Worm (Caenorhabditis elegans) whole organism, L2 larva: Measurements from ENCODE around the gene ssr-2.

ENCODE experiments used
- C34F6.9 ChIP-seq: fragments of 150-350 bp; optimal IDR thresholded peaks from 2 replicates; lab custom pipeline; 2014; ENCODE audit warnings: missing biosample characterization, missing genetic modification characterization
- F13H6.1 ChIP-seq: sonication (generic microtip); optimal IDR thresholded peaks from 2 replicates; lab custom pipeline; 2016; ENCODE audit warnings: missing genetic modification characterization, missing compliant biosample characterization
- Y55F3AM.14 ChIP-seq: fragments of 200-800 bp; sonication (Bioruptor generic); optimal IDR thresholded peaks from 2 replicates; lab custom pipeline; 2018; ENCODE audit warnings: mild to moderate bottlenecking, missing genetic modification characterization, missing compliant biosample characterization
- ZK546.5 ChIP-seq: sonication (generic microtip); optimal IDR thresholded peaks from 2 replicates; lab custom pipeline; 2017; ENCODE audit warnings: missing biosample characterization, missing genetic modification characterization
- alr-1 ChIP-seq: fragments of 150-350 bp; optimal IDR thresholded peaks from 2 replicates; lab custom pipeline; 2014; ENCODE audit warnings: missing biosample characterization, missing genetic modification characterization
- aly-2 ChIP-seq: fragments of 150-350 bp; optimal IDR thresholded peaks from 2 replicates; lab custom pipeline; 2014; ENCODE audit warnings: missing biosample characterization, missing genetic modification characterization
- blmp-1 ChIP-seq: sonication (generic microtip); optimal IDR thresholded peaks from 2 replicates; lab custom pipeline; 2017; ENCODE audit warnings: missing genetic modification characterization, mild to moderate bottlenecking, missing compliant biosample characterization, antibody characterized with exemption, moderate library complexity; ENCODE audit not compliant: insufficient read depth
- ceh-16 ChIP-seq: fragments of 150-350 bp; optimal IDR thresholded peaks from 2 replicates; lab custom pipeline; 2014; ENCODE audit warnings: missing biosample characterization, missing genetic modification characterization
- crh-2 ChIP-seq: sonication (generic microtip); optimal IDR thresholded peaks from 2 replicates; lab custom pipeline; 2017; ENCODE audit warnings: missing biosample characterization, missing genetic modification characterization
- dmd-4 ChIP-seq: sonication (generic microtip); optimal IDR thresholded peaks from 2 replicates; lab custom pipeline; 2017; ENCODE audit warnings: missing biosample characterization, missing genetic modification characterization
- egl-27 ChIP-seq: sonication (generic microtip); optimal IDR thresholded peaks from 3 replicates; lab custom pipeline; 2017; ENCODE audit warnings: missing biosample characterization, missing genetic modification reagents, missing genetic modification characterization
- elt-1 ChIP-seq: fragments of 150-350 bp; optimal IDR thresholded peaks from 2 replicates; lab custom pipeline; 2014; ENCODE audit warnings: missing biosample characterization, missing genetic modification characterization
- elt-3 ChIP-seq: sonication (generic microtip); optimal IDR thresholded peaks from 2 replicates; lab custom pipeline; 2017; ENCODE audit warnings: missing biosample characterization, missing genetic modification characterization
- fos-1 ChIP-seq: fragments of 150-350 bp; optimal IDR thresholded peaks from 2 replicates; lab custom pipeline; 2014; ENCODE audit warnings: missing biosample characterization, missing genetic modification characterization
- gmeb-1 ChIP-seq: fragments of 150-350 bp; optimal IDR thresholded peaks from 2 replicates; lab custom pipeline; 2014; ENCODE audit warnings: missing biosample characterization, missing genetic modification characterization
- lin-11 ChIP-seq: fragments of 150-350 bp; sonication (generic microtip); optimal IDR thresholded peaks from 2 replicates; lab custom pipeline; 2014; ENCODE audit warnings: missing biosample characterization, missing genetic modification characterization, inconsistent platforms, mixed read lengths
- lin-39 ChIP-seq: fragments of 150-350 bp; optimal IDR thresholded peaks from 2 replicates; lab custom pipeline; 2014; ENCODE audit warnings: missing biosample characterization, missing genetic modification reagents, missing genetic modification characterization
- mab-5 ChIP-seq: fragments of 150-350 bp; optimal IDR thresholded peaks from 2 replicates; lab custom pipeline; 2014; ENCODE audit warnings: missing biosample characterization, missing genetic modification characterization
- nhr-21 ChIP-seq: fragments of 150-350 bp; optimal IDR thresholded peaks from 2 replicates; lab custom pipeline; 2014; ENCODE audit warnings: missing biosample characterization, missing genetic modification characterization
- nhr-25 ChIP-seq: fragments of 150-350 bp; sonication (generic microtip); optimal IDR thresholded peaks from 3 replicates; lab custom pipeline; 2014; ENCODE audit warnings: missing biosample characterization, missing genetic modification characterization
- nhr-6 ChIP-seq: fragments of 150-350 bp; optimal IDR thresholded peaks from 2 replicates; lab custom pipeline; 2014; ENCODE audit warnings: missing biosample characterization, missing genetic modification characterization
- sem-4 ChIP-seq: fragments of 150-350 bp; optimal IDR thresholded peaks from 2 replicates; lab custom pipeline; 2014; ENCODE audit warnings: missing biosample characterization, missing genetic modification reagents, missing genetic modification characterization
- skn-1 ChIP-seq: sonication (generic microtip); optimal IDR thresholded peaks from 2 replicates; lab custom pipeline; 2017; ENCODE audit warnings: missing biosample characterization, missing genetic modification characterization
- sma-3 ChIP-seq: sonication (generic microtip); optimal IDR thresholded peaks from 2 replicates; lab custom pipeline; 2016; ENCODE audit warnings: missing genetic modification reagents, missing genetic modification characterization, missing compliant biosample characterization
- sma-9 ChIP-seq, 2 experiments: fragments of 150-350 bp in 1 of 2; sonication (generic microtip) in 1 of 2; optimal IDR thresholded peaks; 2 replicates each; lab custom pipeline; 2014 to 2016; ENCODE audit warnings: missing genetic modification characterization in 2 of 2, mild to moderate bottlenecking in 1 of 2, missing biosample characterization in 1 of 2, missing compliant biosample characterization in 1 of 2, missing genetic modification reagents in 1 of 2, moderate library complexity in 1 of 2
- snpc-4 ChIP-seq: fragments of 150-350 bp; optimal IDR thresholded peaks from 2 replicates; lab custom pipeline; 2014; ENCODE audit warnings: missing biosample characterization, missing genetic modification characterization
- unc-55 ChIP-seq: fragments of 150-350 bp; sonication (generic microtip); optimal IDR thresholded peaks from 3 replicates; lab custom pipeline; 2014; ENCODE audit warnings: missing biosample characterization, missing genetic modification reagents, missing genetic modification characterization
- unc-62 ChIP-seq: fragments of 150-350 bp; optimal IDR thresholded peaks from 2 replicates; lab custom pipeline; 2014; ENCODE audit warnings: missing biosample characterization, missing genetic modification reagents, missing genetic modification characterization
- ztf-11 ChIP-seq: sonication (generic microtip); optimal IDR thresholded peaks from 2 replicates; lab custom pipeline; 2017; ENCODE audit warnings: missing biosample characterization, missing genetic modification characterization
- ztf-4 ChIP-seq: fragments of 150-350 bp; optimal IDR thresholded peaks from 2 replicates; lab custom pipeline; 2014; ENCODE audit warnings: missing biosample characterization, missing genetic modification characterization

Gene ssr-2

DNA sequence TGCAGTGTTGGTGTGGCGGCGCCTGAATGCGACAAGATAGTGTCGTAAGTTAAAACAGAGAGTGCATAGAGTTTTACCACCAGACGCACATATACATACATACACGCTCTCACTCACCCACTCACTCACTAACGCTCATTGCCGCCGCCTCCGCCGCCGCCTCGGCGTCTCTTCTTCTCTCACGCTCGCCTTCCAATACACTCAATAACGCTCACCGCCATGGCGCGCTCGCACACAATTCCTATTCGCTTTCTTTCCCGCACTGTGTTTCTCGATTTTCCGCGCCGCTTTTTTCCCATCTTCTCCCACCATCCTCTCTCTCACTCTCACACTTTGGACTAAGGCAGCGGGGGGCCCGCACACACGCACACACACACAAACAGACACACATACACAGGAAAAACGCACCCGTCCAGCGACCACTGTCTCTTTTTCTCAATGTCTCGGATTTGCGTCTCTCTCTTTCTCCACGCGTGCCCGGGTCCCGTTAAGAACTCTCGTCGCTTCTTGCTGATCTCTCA, 24.9 kb upstream of the ssr-2 start, which contains the start of gene kin-29 (continued):
- TF ChIP-seq sma-3, result peak; percentile 83
- peak; percentile 36 for TF ChIP-seq snpc-4 (tag; lab: Kevin White, UChicago)
- peak; percentile 28 for TF ChIP-seq ceh-16
- TF ChIP-seq ztf-4 (tag; lab: Kevin White, UChicago), result peak; percentile 26
- TF ChIP-seq elt-1 (tag; lab: Kevin White, UChicago), result no peak
- TF ChIP-seq nhr-25, result peak; percentile 70
- peak; percentile 97 for TF ChIP-seq F13H6.1 (tag; lab: Kevin White, UChicago)
- peak; percentile 67 for TF ChIP-seq mab-5 (tag; lab: Kevin White, UChicago)
- peak; percentile 63 for TF ChIP-seq egl-27 (tag; lab: Kevin White, UChicago)
- no peak for TF ChIP-seq skn-1
- TF ChIP-seq nhr-6 (tag; lab: Kevin White, UChicago), result peak; percentile 65
- TF ChIP-seq ztf-11 (tag; lab: Kevin White, UChicago), result no peak
- no peak for TF ChIP-seq aly-2 (tag; lab: Kevin White, UChicago)
- TF ChIP-seq unc-62 (GFP tag; lab: Kevin White, UChicago), result no peak
- TF ChIP-seq crh-2, result peak; percentile 75
- peak; percentile 87 for TF ChIP-seq unc-55
- TF ChIP-seq gmeb-1 (tag; lab: Kevin White, UChicago), result peak; percentile 48
- TF ChIP-seq ZK546.5 (tag; lab: Kevin White, UChicago), result no peak

DNA sequence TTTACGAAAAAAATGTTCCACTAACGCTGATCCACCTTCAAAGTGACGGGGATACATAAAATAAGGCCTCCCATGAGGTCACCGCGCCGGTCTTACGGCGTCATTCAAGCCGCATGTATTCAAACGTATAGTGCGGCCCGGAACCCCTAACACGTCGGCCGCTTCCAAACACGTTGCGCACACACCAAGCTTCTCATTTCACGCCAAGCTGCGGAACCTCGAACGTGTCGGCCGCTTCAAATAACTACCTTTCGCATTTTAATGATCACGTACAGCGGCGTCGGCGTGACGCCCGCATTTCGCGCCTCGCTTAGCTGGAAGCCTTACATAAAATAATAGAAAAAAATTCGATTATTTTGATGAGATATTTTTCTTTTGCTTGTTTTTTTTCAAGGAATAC, 16.0 kb upstream of the ssr-2 start:
- TF ChIP-seq ceh-16 (no peak), snpc-4 (tag; lab: Kevin White, UChicago) (peak; percentile 72)
- TF ChIP-seq, all 48 proteins: peak for 1

DNA sequence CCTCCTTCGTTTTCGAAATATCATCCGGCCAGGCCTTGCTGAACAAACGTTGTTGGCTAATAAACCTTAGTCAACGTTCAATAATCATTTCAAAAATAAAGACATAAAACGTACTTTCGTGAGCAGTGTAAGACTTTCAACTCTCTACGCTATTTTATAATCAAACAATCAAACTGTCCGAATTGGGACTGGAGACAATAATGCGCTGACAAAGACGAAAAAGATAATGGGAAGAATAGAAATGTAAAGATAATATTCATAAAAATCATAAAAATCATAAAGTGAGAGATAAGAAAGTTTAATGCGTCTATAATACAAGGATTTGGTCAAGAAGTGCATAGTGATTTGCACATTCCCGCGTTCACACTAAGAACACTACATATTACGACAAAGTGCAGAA, 14.2 kb upstream of the ssr-2 start:
- no peak for TF ChIP-seq mab-5 (tag; lab: Kevin White, UChicago)
- no peak for TF ChIP-seq skn-1
- no peak for TF ChIP-seq blmp-1 (tag; lab: Kevin White, UChicago)
- no peak for TF ChIP-seq snpc-4 (tag; lab: Kevin White, UChicago)
- peak; percentile 69 for TF ChIP-seq fos-1
- TF ChIP-seq F13H6.1 (tag; lab: Kevin White, UChicago), result peak; percentile 47
- no peak for TF ChIP-seq elt-3 (tag; lab: Kevin White, UChicago)
- TF ChIP-seq elt-1 (tag; lab: Kevin White, UChicago), result no peak
- TF ChIP-seq Y55F3AM.14 (GFP tag; lab: Kevin White, UChicago), result no peak
- no peak for TF ChIP-seq lin-39 (tag; lab: Kevin White, UChicago)
- no peak for TF ChIP-seq aly-2 (tag; lab: Kevin White, UChicago)
- TF ChIP-seq nhr-6 (tag; lab: Kevin White, UChicago), result no peak
- TF ChIP-seq sem-4 (tag; lab: Kevin White, UChicago), result no peak
- TF ChIP-seq alr-1 (tag; lab: Kevin White, UChicago), result no peak

ce11 chrX:2840287-2840686, 12.7 kb upstream of the ssr-2 start, which contains the start of gene Y71H10B.1:
Gene Y71H10B.1, minus strand, starts transcription at chrX:2840292.
- TF ChIP-seq dmd-4 (tag; lab: Kevin White, UChicago), result no peak
- TF ChIP-seq nhr-25, result peak; percentile 7
- peak; percentile 21 for TF ChIP-seq C34F6.9
- TF ChIP-seq lin-11 (tag; lab: Kevin White, UChicago), result no peak
- TF ChIP-seq ztf-4 (tag; lab: Kevin White, UChicago), result no peak
- TF ChIP-seq alr-1 (tag; lab: Kevin White, UChicago), result no peak

DNA sequence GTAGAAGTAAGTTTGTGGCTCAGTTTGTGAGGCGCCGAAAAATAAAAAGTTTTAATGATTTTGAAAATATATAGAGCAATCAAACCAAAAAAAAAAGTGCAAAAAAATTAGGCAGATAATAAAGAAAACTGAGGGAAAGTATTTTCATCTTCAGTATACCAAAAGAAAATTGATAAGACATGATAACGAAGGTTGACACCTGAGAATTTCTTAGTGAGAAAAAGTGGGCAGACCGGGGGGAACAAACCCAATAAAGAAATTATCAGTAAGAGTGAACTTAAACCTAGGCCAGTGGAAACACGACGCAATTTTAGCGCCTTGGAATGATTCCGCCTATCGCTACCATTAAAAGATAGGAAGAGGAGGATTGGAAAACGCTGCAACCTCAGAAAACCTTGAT, 11.1 kb upstream of the ssr-2 start:
- TF ChIP-seq sma-9 (GFP tag; optimal IDR thresholded peaks at IDR 0.05; lab: Kevin White, UChicago) (peak; percentile 23), sma-9 (tag; optimal IDR thresholded peaks at IDR 0.05; lab: Kevin White, UChicago) (no peak), fos-1 (peak; percentile 82), lin-11 (tag; lab: Kevin White, UChicago) (no peak)

- TF ChIP-seq nhr-21 (tag; lab: Kevin White, UChicago) (no peak), elt-3 (tag; lab: Kevin White, UChicago) (no peak)
Measured at ce11 chrX:2837477-2837876, 9.9 kb upstream of the ssr-2 start.
